Fruit fly (Drosophila melanogaster): ENCODE results near the gene CG43725.

The CG43725 gene

dm6 chr2L:11113011-11113528 lies 37.8 kb downstream of the CG43725 start, which contains the start of gene Idua (continued):
- TF ChIP-seq row (GFP tag; IDR thresholded peaks at IDR 0.05): peak; percentile 78
- no peak for TF ChIP-seq D19A (tag; optimal IDR thresholded peaks at IDR 0.05)
- TF ChIP-seq CG16779 (GFP tag; IDR thresholded peaks at IDR 0.05): no peak
- peak; percentile 79 for TF ChIP-seq Xrp1 (GFP tag; IDR thresholded peaks at IDR 0.05)
- TF ChIP-seq CG10366 (GFP tag; IDR thresholded peaks at IDR 0.05): peak; percentile 25; the same call in 1 of the 2 replicates
- TF ChIP-seq CG16815 (GFP tag; optimal IDR thresholded peaks at IDR 0.05): peak; percentile 37
- 0 out of 2 replicates have a peak, but pooled peaks have one; percentile 6 for TF ChIP-seq MBD-R2 (GFP tag; IDR thresholded peaks at IDR 0.05)
- TF ChIP-seq sim (GFP tag; IDR thresholded peaks at IDR 0.05): no peak
- peak; percentile 69 for TF ChIP-seq CG12391 (tag; optimal IDR thresholded peaks at IDR 0.05)
- TF ChIP-seq Med (GFP tag): peak; percentile 82
- peak; percentile 66 for TF ChIP-seq CG18619 (GFP tag; optimal IDR thresholded peaks at IDR 0.05)
- TF ChIP-seq CG14050 (GFP tag; IDR thresholded peaks at IDR 0.05): no peak; the same call in 2 of the 3 replicates
- TF ChIP-seq CG11560 (tag; IDR thresholded peaks at IDR 0.05): no peak
- no peak for TF ChIP-seq Kr (GFP tag; optimal IDR thresholded peaks at IDR 0.05)
- peak; percentile 67 for TF ChIP-seq CG15601 (tag; optimal IDR thresholded peaks at IDR 0.05)
- no peak for TF ChIP-seq CG1024 (GFP tag; IDR thresholded peaks at IDR 0.05)
- no peak for TF ChIP-seq oc (tag; optimal IDR thresholded peaks at IDR 0.05)
- TF ChIP-seq chif (GFP tag; optimal IDR thresholded peaks at IDR 0.05): peak in 1 of 2 experiments; percentile 21
- TF ChIP-seq toy (GFP tag; IDR thresholded peaks at IDR 0.05): no peak
- TF ChIP-seq odd (GFP tag; optimal IDR thresholded peaks at IDR 0.05): peak; percentile 80
- peak; percentile 47; the same call in 2 of the 3 replicates for TF ChIP-seq Aef1 (GFP tag; IDR thresholded peaks at IDR 0.05)
- TF ChIP-seq CG7372 (GFP tag; IDR thresholded peaks at IDR 0.05): peak; percentile 24; the same call in 1 of the 2 replicates
- no peak for TF ChIP-seq CG17612 (GFP tag; IDR thresholded peaks at IDR 0.05)
- no peak; the same call in 1 of the 2 replicates for TF ChIP-seq Adf1 (GFP tag; IDR thresholded peaks at IDR 0.05)
- peak; percentile 32 for TF ChIP-seq vfl (GFP tag; optimal IDR thresholded peaks at IDR 0.05)
- TF ChIP-seq lola (GFP tag; optimal IDR thresholded peaks at IDR 0.05): peak in 1 of 3 experiments; percentile 36
- no peak for TF ChIP-seq CG11247 (GFP tag; IDR thresholded peaks at IDR 0.05)
- TF ChIP-seq hth (optimal IDR thresholded peaks at IDR 0.05): no peak
- TF ChIP-seq br (optimal IDR thresholded peaks at IDR 0.05): no peak
- TF ChIP-seq zfh1 (GFP tag; IDR thresholded peaks at IDR 0.05): no peak
- no peak for TF ChIP-seq CG10321 (GFP tag; IDR thresholded peaks at IDR 0.05)
- TF ChIP-seq Atf3 (GFP tag; optimal IDR thresholded peaks at IDR 0.05): peak; percentile 36
- TF ChIP-seq run (tag; optimal IDR thresholded peaks at IDR 0.05): peak; percentile 29
- TF ChIP-seq tll (GFP tag; optimal IDR thresholded peaks at IDR 0.05): no peak
- TF ChIP-seq ftz-f1 (GFP tag; optimal IDR thresholded peaks at IDR 0.05): no peak
- TF ChIP-seq dan (GFP tag; IDR thresholded peaks at IDR 0.05): no peak
- TF ChIP-seq ham (GFP tag; IDR thresholded peaks at IDR 0.05): no peak
- peak; percentile 52 for TF ChIP-seq Hr3 (GFP tag; optimal IDR thresholded peaks at IDR 0.05)
- TF ChIP-seq chn (GFP tag; optimal IDR thresholded peaks at IDR 0.05): no peak
- peak in 1 of 2 experiments; percentile 8 for TF ChIP-seq crp (GFP tag; optimal IDR thresholded peaks at IDR 0.05)
- peak; percentile 36 for TF ChIP-seq CG12155 (GFP tag; optimal IDR thresholded peaks at IDR 0.05)

- TF ChIP-seq prd (optimal IDR thresholded peaks at IDR 0.05) (no peak), prd (GFP tag; IDR thresholded peaks at IDR 0.05) (no peak), D19B (GFP tag; optimal IDR thresholded peaks at IDR 0.05) (no peak), pros (GFP tag; optimal IDR thresholded peaks at IDR 0.05) (no peak)
These were observed 38.4 kb downstream of the CG43725 start, which contains the start of gene Gr32a for dm6 chr2L:11113714-11114113. Gr32a (plus strand) TSS chr2L:11114014.
